Fruit fly (Drosophila melanogaster) whole organism, prepupa: Measurements from ENCODE around the gene Cad86C.

Experiments used
- Blimp-1 ChIP-seq: fragments of 200-800 bp; sonication (Bioruptor generic); optimal IDR thresholded peaks from 3 replicates; lab custom pipeline; 2017; ENCODE audit warnings: missing biosample characterization, missing genetic modification characterization, mild to moderate bottlenecking, moderate library complexity, missing genetic modification reagents
- CG10631 ChIP-seq: fragments of 200-800 bp; sonication (Bioruptor generic); optimal IDR thresholded peaks from 2 replicates; lab custom pipeline; 2016; ENCODE audit warnings: missing biosample characterization, missing genetic modification characterization
- CG10669 ChIP-seq: fragments of 200-800 bp; sonication (Bioruptor generic); optimal IDR thresholded peaks from 3 replicates; lab custom pipeline; 2018; ENCODE audit warnings: missing biosample characterization, mild to moderate bottlenecking, missing genetic modification characterization, moderate library complexity
- CG11294 ChIP-seq: fragments of 200-800 bp; sonication (Bioruptor generic); IDR thresholded peaks from 2 replicates; pipeline ENCODE4 v1.3.6; 2022; ENCODE audit warnings: missing biosample characterization, missing genetic modification characterization
- CG11762 ChIP-seq: fragments of 200-800 bp; sonication (Bioruptor generic); optimal IDR thresholded peaks from 3 replicates; lab custom pipeline; 2016; ENCODE audit warnings: missing biosample characterization, missing genetic modification characterization; ENCODE audit not compliant: insufficient read depth
- CG11902 ChIP-seq: fragments of 200-800 bp; sonication (Bioruptor generic); optimal IDR thresholded peaks from 3 replicates; lab custom pipeline; 2016; ENCODE audit warnings: missing biosample characterization, missing genetic modification characterization
- CG15336 ChIP-seq: fragments of 200-800 bp; sonication (Bioruptor generic); IDR thresholded peaks from 2 replicates; pipeline ENCODE4 v1.3.6; 2022; ENCODE audit warnings: missing biosample characterization, missing genetic modification characterization
- CG1621 ChIP-seq: fragments of 200-800 bp; sonication (Bioruptor generic); optimal IDR thresholded peaks from 3 replicates; lab custom pipeline; 2018; ENCODE audit warnings: missing biosample characterization, mild to moderate bottlenecking, missing genetic modification characterization
- CG16779 ChIP-seq: fragments of 200-800 bp; sonication (Bioruptor generic); optimal IDR thresholded peaks from 3 replicates; lab custom pipeline; 2017; ENCODE audit warnings: missing biosample characterization, mild to moderate bottlenecking, missing genetic modification characterization
- CG3032 ChIP-seq: fragments of 200-800 bp; optimal IDR thresholded peaks from 2 replicates; lab custom pipeline; 2019; ENCODE audit warnings: missing biosample characterization, mild to moderate bottlenecking, missing genetic modification characterization, moderate library complexity
- CG31627 ChIP-seq: fragments of 200-800 bp; sonication (Bioruptor generic); optimal IDR thresholded peaks from 3 replicates; lab custom pipeline; 2016; ENCODE audit warnings: missing biosample characterization, missing genetic modification characterization
- CG34406 ChIP-seq: fragments of 200-800 bp; sonication (Bioruptor generic); optimal IDR thresholded peaks from 3 replicates; lab custom pipeline; 2016; ENCODE audit warnings: missing biosample characterization, missing genetic modification characterization
- CG3919 ChIP-seq: fragments of 200-800 bp; sonication (Bioruptor generic); optimal IDR thresholded peaks from 3 replicates; lab custom pipeline; 2016; ENCODE audit warnings: missing biosample characterization, missing genetic modification characterization
- CG4318 ChIP-seq: fragments of 200-800 bp; sonication (Bioruptor generic); optimal IDR thresholded peaks from 3 replicates; lab custom pipeline; 2017; ENCODE audit warnings: missing biosample characterization, mild to moderate bottlenecking, missing genetic modification characterization
- CG6163 ChIP-seq: fragments of 200-800 bp; sonication (Bioruptor generic); IDR thresholded peaks from 3 replicates; pipeline ENCODE4 v1.3.6; 2022; ENCODE audit warnings: missing biosample characterization, missing genetic modification characterization
- CG6808 ChIP-seq: fragments of 200-800 bp; sonication (Bioruptor generic); optimal IDR thresholded peaks from 3 replicates; lab custom pipeline; 2017; ENCODE audit warnings: missing biosample characterization, missing genetic modification characterization, mild to moderate bottlenecking, moderate library complexity, missing genetic modification reagents
- CG6854 ChIP-seq: fragments of 200-800 bp; sonication (Bioruptor generic); optimal IDR thresholded peaks from 2 replicates; lab custom pipeline; 2017; ENCODE audit warnings: missing biosample characterization, mild to moderate bottlenecking, missing genetic modification characterization
- CG7368 ChIP-seq: fragments of 200-800 bp; sonication (Bioruptor generic); optimal IDR thresholded peaks from 3 replicates; lab custom pipeline; 2016; ENCODE audit warnings: missing biosample characterization, missing genetic modification characterization
- CG8119 ChIP-seq: fragments of 200-800 bp; sonication (Bioruptor generic); IDR thresholded peaks from 3 replicates; pipeline ENCODE4 v1.3.6; 2022; ENCODE audit warnings: missing biosample characterization, missing genetic modification characterization
- CG8632 ChIP-seq: fragments of 200-800 bp; sonication (Bioruptor generic); optimal IDR thresholded peaks from 3 replicates; lab custom pipeline; 2016; ENCODE audit warnings: missing biosample characterization, missing genetic modification characterization
- CG9139 ChIP-seq: fragments of 200-800 bp; sonication (Bioruptor generic); optimal IDR thresholded peaks from 3 replicates; lab custom pipeline; 2017; ENCODE audit warnings: missing biosample characterization, mild to moderate bottlenecking, missing genetic modification characterization
- Eip75B ChIP-seq: fragments of 200-800 bp; sonication (Bioruptor generic); optimal IDR thresholded peaks from 3 replicates; lab custom pipeline; 2016; ENCODE audit warnings: missing biosample characterization, missing genetic modification characterization
- Eip78C ChIP-seq: fragments of 200-800 bp; sonication (Bioruptor generic); peaks from one replicate; lab custom pipeline; 2016; ENCODE audit warnings: missing biosample characterization, missing genetic modification characterization
- Eip93F ChIP-seq: fragments of 200-800 bp; sonication (Bioruptor generic); optimal IDR thresholded peaks from 2 replicates; lab custom pipeline; 2016; ENCODE audit warnings: missing biosample characterization, mild to moderate bottlenecking, missing genetic modification characterization
- Ets21C ChIP-seq: fragments of 200-800 bp; sonication (Bioruptor generic); optimal IDR thresholded peaks from 3 replicates; lab custom pipeline; 2016; ENCODE audit warnings: missing biosample characterization, missing genetic modification characterization
- Ets96B ChIP-seq: fragments of 200-800 bp; optimal IDR thresholded peaks from 2 replicates; lab custom pipeline; 2019; ENCODE audit warnings: missing biosample characterization, mild to moderate bottlenecking, missing genetic modification characterization, moderate library complexity
- Gug ChIP-seq: fragments of 200-800 bp; sonication (Bioruptor generic); IDR thresholded peaks from 2 replicates; pipeline ENCODE4 v1.3.6; 2022; ENCODE audit warnings: missing biosample characterization, missing genetic modification characterization
- Hr38 ChIP-seq: sonication (Bioruptor generic); optimal IDR thresholded peaks from 2 replicates; lab custom pipeline; 2016; ENCODE audit warnings: missing biosample characterization, missing genetic modification characterization
- Hr39 ChIP-seq: fragments of 200-800 bp; sonication (Bioruptor generic); optimal IDR thresholded peaks from 2 replicates; lab custom pipeline; 2016; ENCODE audit warnings: missing biosample characterization, missing genetic modification characterization
- Hr4 ChIP-seq: fragments of 200-800 bp; sonication (Bioruptor generic); optimal IDR thresholded peaks from 3 replicates; lab custom pipeline; 2016; ENCODE audit warnings: missing biosample characterization, missing genetic modification characterization
- Lpt ChIP-seq: fragments of 200-800 bp; sonication (Bioruptor generic); optimal IDR thresholded peaks from 3 replicates; lab custom pipeline; 2016; ENCODE audit warnings: missing biosample characterization, missing genetic modification characterization
- OdsH ChIP-seq: fragments of 200-800 bp; sonication (Bioruptor generic); optimal IDR thresholded peaks from 3 replicates; lab custom pipeline; 2016; ENCODE audit warnings: missing biosample characterization, missing genetic modification characterization
- Smox ChIP-seq: fragments of 200-800 bp; sonication (Bioruptor generic); optimal IDR thresholded peaks from 3 replicates; lab custom pipeline; 2016; ENCODE audit warnings: missing biosample characterization, missing genetic modification characterization
- Sox15 ChIP-seq: fragments of 200-800 bp; sonication (Bioruptor generic); optimal IDR thresholded peaks from 3 replicates; lab custom pipeline; 2016; ENCODE audit warnings: missing biosample characterization, missing genetic modification characterization
- achi ChIP-seq: fragments of 200-800 bp; sonication (Bioruptor generic); optimal IDR thresholded peaks from 3 replicates; lab custom pipeline; 2016; ENCODE audit warnings: missing biosample characterization, missing genetic modification characterization
- cyc ChIP-seq: fragments of 200-800 bp; sonication (Bioruptor generic); optimal IDR thresholded peaks from 3 replicates; lab custom pipeline; 2016; ENCODE audit warnings: missing biosample characterization, missing genetic modification characterization
- dac ChIP-seq: fragments of 200-800 bp; sonication (Bioruptor generic); optimal IDR thresholded peaks from 2 replicates; lab custom pipeline; 2017; ENCODE audit warnings: missing biosample characterization, mild to moderate bottlenecking, missing genetic modification characterization
- dsx ChIP-seq: fragments of 200-800 bp; optimal IDR thresholded peaks from 3 replicates; lab custom pipeline; 2019; ENCODE audit warnings: missing biosample characterization, mild to moderate bottlenecking, missing genetic modification characterization, moderate library complexity; ENCODE audit not compliant: poor library complexity, severe bottlenecking
- eg ChIP-seq: fragments of 200-800 bp; sonication (Bioruptor generic); IDR thresholded peaks from 3 replicates; pipeline ENCODE4 v1.3.6; 2022; ENCODE audit warnings: missing biosample characterization, missing genetic modification characterization
- fd59A ChIP-seq: fragments of 200-800 bp; sonication (Bioruptor generic); optimal IDR thresholded peaks from 2 replicates; lab custom pipeline; 2017; ENCODE audit warnings: missing biosample characterization, mild to moderate bottlenecking, missing genetic modification characterization, missing genetic modification reagents
- fd85E ChIP-seq: fragments of 200-800 bp; sonication (Bioruptor generic); optimal IDR thresholded peaks from 3 replicates; lab custom pipeline; 2016; ENCODE audit warnings: missing biosample characterization, missing genetic modification characterization
- fkh ChIP-seq: fragments of 200-800 bp; sonication (Bioruptor generic); optimal IDR thresholded peaks from 3 replicates; lab custom pipeline; 2017; ENCODE audit warnings: missing biosample characterization, mild to moderate bottlenecking, missing genetic modification characterization, moderate library complexity
- lz ChIP-seq: fragments of 200-800 bp; sonication (Bioruptor generic); optimal IDR thresholded peaks from 3 replicates; lab custom pipeline; 2016; ENCODE audit warnings: missing biosample characterization, missing genetic modification characterization
- net ChIP-seq: fragments of 200-800 bp; sonication (Bioruptor generic); optimal IDR thresholded peaks from 3 replicates; lab custom pipeline; 2016; ENCODE audit warnings: missing biosample characterization, missing genetic modification characterization
- pdm3 ChIP-seq: fragments of 200-800 bp; sonication (Bioruptor generic); optimal IDR thresholded peaks from 3 replicates; lab custom pipeline; 2016; ENCODE audit warnings: missing biosample characterization, missing genetic modification characterization
- salr ChIP-seq, 2 experiments: fragments of 200-800 bp; sonication (Bioruptor generic); optimal IDR thresholded peaks; 3 replicates each; lab custom pipeline; 2016 to 2018; ENCODE audit warnings: missing biosample characterization in 2 of 2, missing genetic modification characterization in 2 of 2, mild to moderate bottlenecking in 1 of 2
- ss ChIP-seq, 2 experiments: fragments of 200-800 bp; sonication (Bioruptor generic); optimal IDR thresholded peaks; 2 replicates in 1 of 2; 3 replicates in 1 of 2; lab custom pipeline; 2017 to 2018; ENCODE audit warnings: mild to moderate bottlenecking in 2 of 2, missing biosample characterization in 2 of 2, missing genetic modification characterization in 2 of 2, moderate library complexity in 1 of 2
- svp ChIP-seq: fragments of 200-800 bp; sonication (Bioruptor generic); peaks from one replicate; lab custom pipeline; 2016; ENCODE audit warnings: missing biosample characterization, missing genetic modification characterization
- topi ChIP-seq: fragments of 200-800 bp; sonication (Bioruptor generic); optimal IDR thresholded peaks from 3 replicates; lab custom pipeline; 2016; ENCODE audit warnings: missing biosample characterization, missing genetic modification characterization
- vri ChIP-seq: fragments of 200-800 bp; sonication (Bioruptor generic); optimal IDR thresholded peaks from 3 replicates; lab custom pipeline; 2016; ENCODE audit warnings: missing biosample characterization, mild to moderate bottlenecking, missing genetic modification characterization

Gene Cad86C

dm6 chr3R:10886462-10887315, 59.8 kb downstream of the Cad86C start:
- peak; percentile 92 for TF ChIP-seq CG6163 (GFP tag; lab: Robert Waterston, UW)
- peak; percentile 84 for TF ChIP-seq Sox15
- TF ChIP-seq cyc = peak; percentile 91
- TF ChIP-seq CG3919 (GFP tag; lab: Kevin White, UChicago) = peak; percentile 94
- peak; percentile 80 for TF ChIP-seq CG11902 (GFP tag; lab: Kevin White, UChicago)
- TF ChIP-seq Eip78C = peak; percentile 98
- TF ChIP-seq Gug (GFP tag; lab: Robert Waterston, UW) = peak; percentile 86
- peak; percentile 91 for TF ChIP-seq pdm3 (GFP tag; lab: Kevin White, UChicago)
- TF ChIP-seq vri = peak; percentile 89
- peak; percentile 93 for TF ChIP-seq OdsH (GFP tag; lab: Kevin White, UChicago)
- TF ChIP-seq CG1621 (tag; lab: Kevin White, UChicago) = peak; percentile 70
- TF ChIP-seq topi = peak; percentile 93
- peak; percentile 88 for TF ChIP-seq CG8632 (GFP tag; lab: Kevin White, UChicago)
- peak; percentile 83 to 86 for TF ChIP-seq ss (GFP tag; optimal IDR thresholded peaks at IDR 0.05; lab: Kevin White, UChicago)
- peak; percentile 95 for TF ChIP-seq CG15336 (GFP tag; lab: Robert Waterston, UW)
- peak; percentile 87 for TF ChIP-seq CG10631 (GFP tag; lab: Kevin White, UChicago)
- TF ChIP-seq Eip75B (GFP tag; lab: Kevin White, UChicago) = peak; percentile 94
- peak; percentile 67 for TF ChIP-seq Eip93F
- TF ChIP-seq CG11762 (GFP tag; lab: Kevin White, UChicago) = peak; percentile 86
- peak; percentile 90 for TF ChIP-seq achi (GFP tag; lab: Kevin White, UChicago)
- TF ChIP-seq CG16779 (tag; lab: Kevin White, UChicago) = peak; percentile 91
- peak; percentile 45 to 79 for TF ChIP-seq salr (GFP tag; optimal IDR thresholded peaks at IDR 0.05; lab: Kevin White, UChicago)
- peak; percentile 82 for TF ChIP-seq dac (GFP tag; lab: Kevin White, UChicago)
- peak; percentile 79 for TF ChIP-seq CG6808 (GFP tag; lab: Kevin White, UChicago)
- TF ChIP-seq Ets96B (tag; lab: Kevin White, UChicago) = peak; percentile 81
- peak; percentile 92 for TF ChIP-seq Smox
- TF ChIP-seq CG7368 (GFP tag; lab: Kevin White, UChicago) = peak; percentile 80
- TF ChIP-seq svp (GFP tag; lab: Kevin White, UChicago) = peak; percentile 98
- peak; percentile 80 for TF ChIP-seq CG9139 (GFP tag; lab: Kevin White, UChicago)
- peak; percentile 96 for TF ChIP-seq CG8119
- no peak for TF ChIP-seq Hr38
- peak; percentile 71 for TF ChIP-seq fkh (GFP tag; lab: Kevin White, UChicago)
- TF ChIP-seq CG10669 (GFP tag; lab: Kevin White, UChicago) = peak; percentile 72
- TF ChIP-seq Hr39 = peak; percentile 91
- peak; percentile 81 for TF ChIP-seq fd59A (GFP tag; lab: Kevin White, UChicago)
- TF ChIP-seq dsx (GFP tag; lab: Kevin White, UChicago) = peak; percentile 62
- peak; percentile 76 for TF ChIP-seq CG6854
- TF ChIP-seq Hr4 (GFP tag; lab: Kevin White, UChicago) = peak; percentile 94
- TF ChIP-seq net (GFP tag; lab: Kevin White, UChicago) = peak; percentile 93
- peak; percentile 81 for TF ChIP-seq CG4318 (GFP tag; lab: Kevin White, UChicago)
- TF ChIP-seq Blimp-1 = peak; percentile 57
- TF ChIP-seq CG31627 = peak; percentile 94
- TF ChIP-seq CG34406 (GFP tag; lab: Kevin White, UChicago) = peak; percentile 92
- peak; percentile 83 for TF ChIP-seq CG11294 (GFP tag; lab: Robert Waterston, UW)
- peak; percentile 86 for TF ChIP-seq eg (GFP tag; lab: Robert Waterston, UW)
- peak; percentile 95 for TF ChIP-seq lz
- peak; percentile 87 for TF ChIP-seq Lpt (GFP tag; lab: Kevin White, UChicago)
- TF ChIP-seq Ets21C = peak; percentile 87
- TF ChIP-seq CG3032 (tag; lab: Kevin White, UChicago) = peak; percentile 76
- TF ChIP-seq fd85E (GFP tag; lab: Kevin White, UChicago) = peak; percentile 80
